Worm (Caenorhabditis elegans) whole organism, L3 larva: ENCODE measurements around the gene osta-3.

Experiments used
- mdl-1 ChIP-seq: fragments of 150-350 bp; optimal IDR thresholded peaks from 2 replicates; lab custom pipeline; 2014; ENCODE audit warnings: missing biosample characterization, missing genetic modification characterization
- nhr-11 ChIP-seq: fragments of 150-350 bp; optimal IDR thresholded peaks from 2 replicates; lab custom pipeline; 2014; ENCODE audit warnings: missing biosample characterization, missing genetic modification characterization
- nhr-77 ChIP-seq: fragments of 150-350 bp; optimal IDR thresholded peaks from 2 replicates; lab custom pipeline; 2014; ENCODE audit warnings: missing biosample characterization, missing genetic modification characterization
- sea-2 ChIP-seq: fragments of 150-350 bp; sonication (generic microtip); optimal IDR thresholded peaks from 4 replicates; lab custom pipeline; 2014; ENCODE audit warnings: missing biosample characterization, missing genetic modification reagents, missing genetic modification characterization
- tbx-2 ChIP-seq: sonication (generic microtip); optimal IDR thresholded peaks from 2 replicates; lab custom pipeline; 2016; ENCODE audit warnings: mild to moderate bottlenecking, missing genetic modification characterization, missing compliant biosample characterization
- unc-62 ChIP-seq: fragments of 150-350 bp; sonication (generic microtip); optimal IDR thresholded peaks from 4 replicates; lab custom pipeline; 2014; ENCODE audit warnings: missing biosample characterization, missing genetic modification reagents, missing genetic modification characterization

ce11 chrII:14792470-14792869 lies 19.9 kb upstream of the osta-3 start:
- TF ChIP-seq unc-62 (GFP tag; lab: Kevin White, UChicago) (no peak), nhr-11 (no peak), sea-2 (GFP tag; lab: Kevin White, UChicago) (no peak), mdl-1 (tag; lab: Kevin White, UChicago) (no peak), nhr-77 (no peak), tbx-2 (tag; lab: Kevin White, UChicago) (no peak)
